Worm (Caenorhabditis elegans) whole organism, L3 larva: ENCODE data around the gene C25E10.17.

Source experiments
- R02D3.7 ChIP-seq: fragments of 150-350 bp; optimal IDR thresholded peaks from 2 replicates; lab custom pipeline; 2014; ENCODE audit warnings: missing biosample characterization, missing genetic modification characterization
- aly-2 ChIP-seq: fragments of 150-350 bp; optimal IDR thresholded peaks from 2 replicates; lab custom pipeline; 2014; ENCODE audit warnings: missing biosample characterization, missing genetic modification characterization
- ceh-82 ChIP-seq: fragments of 150-350 bp; optimal IDR thresholded peaks from 2 replicates; lab custom pipeline; 2014; ENCODE audit warnings: missing biosample characterization, missing genetic modification characterization
- ceh-9 ChIP-seq: sonication (generic microtip); optimal IDR thresholded peaks from 2 replicates; lab custom pipeline; 2018; ENCODE audit warnings: missing biosample characterization, missing genetic modification characterization
- daf-12 ChIP-seq: fragments of 150-350 bp; optimal IDR thresholded peaks from 2 replicates; lab custom pipeline; 2014; ENCODE audit warnings: missing biosample characterization, missing genetic modification reagents, missing genetic modification characterization
- egl-27 ChIP-seq: sonication (generic microtip); optimal IDR thresholded peaks from 4 replicates; lab custom pipeline; 2017; ENCODE audit warnings: missing biosample characterization, missing genetic modification reagents, missing genetic modification characterization
- elt-3 ChIP-seq, 3 experiments: fragments of 150-350 bp in 1 of 3; sonication (generic microtip) in 2 of 3; optimal IDR thresholded peaks; 2 replicates in 2 of 3; 4 replicates in 1 of 3; lab custom pipeline; 2014 to 2017; ENCODE audit warnings: missing biosample characterization in 3 of 3, missing genetic modification characterization in 3 of 3
- lin-15B ChIP-seq: fragments of 150-350 bp; optimal IDR thresholded peaks from 2 replicates; lab custom pipeline; 2014; ENCODE audit warnings: missing biosample characterization, missing genetic modification characterization
- mdl-1 ChIP-seq: fragments of 150-350 bp; optimal IDR thresholded peaks from 2 replicates; lab custom pipeline; 2014; ENCODE audit warnings: missing biosample characterization, missing genetic modification characterization
- nhr-11 ChIP-seq: fragments of 150-350 bp; optimal IDR thresholded peaks from 2 replicates; lab custom pipeline; 2014; ENCODE audit warnings: missing biosample characterization, missing genetic modification characterization
- nhr-77 ChIP-seq: fragments of 150-350 bp; optimal IDR thresholded peaks from 2 replicates; lab custom pipeline; 2014; ENCODE audit warnings: missing biosample characterization, missing genetic modification characterization
- pqm-1 ChIP-seq: fragments of 150-350 bp; optimal IDR thresholded peaks from 2 replicates; lab custom pipeline; 2017; ENCODE audit warnings: missing biosample characterization, missing genetic modification characterization, inconsistent platforms
- unc-62 ChIP-seq: fragments of 150-350 bp; sonication (generic microtip); optimal IDR thresholded peaks from 4 replicates; lab custom pipeline; 2014; ENCODE audit warnings: missing biosample characterization, missing genetic modification reagents, missing genetic modification characterization
- ztf-4 ChIP-seq: fragments of 150-350 bp; optimal IDR thresholded peaks from 2 replicates; lab custom pipeline; 2014; ENCODE audit warnings: missing biosample characterization, missing genetic modification characterization

- TF ChIP-seq nhr-77 (tag; lab: Kevin White, UChicago) (no peak), ztf-4 (tag; lab: Kevin White, UChicago) (no peak), nhr-11 (tag; lab: Kevin White, UChicago) (no peak), pqm-1 (tag; lab: Kevin White, UChicago) (no peak), unc-62 (GFP tag; lab: Kevin White, UChicago) (no peak), ceh-82 (tag; lab: Kevin White, UChicago) (no peak), ceh-9 (no peak), aly-2 (no peak), lin-15B (tag; lab: Kevin White, UChicago) (no peak), elt-3 (tag; optimal IDR thresholded peaks at IDR 0.05; lab: Kevin White, UChicago) (no peak), daf-12 (tag; lab: Kevin White, UChicago) (no peak), egl-27 (tag; lab: Kevin White, UChicago) (no peak), R02D3.7 (tag; lab: Kevin White, UChicago) (no peak), mdl-1 (tag; lab: Kevin White, UChicago) (no peak)
Measured at ce11 chrV:9035685-9036084, 11.7 kb downstream of the C25E10.17 start, which contains the start of gene srsx-34.
